Worm (Caenorhabditis elegans): Measurements from ENCODE around the gene ilys-5.

Gene ilys-5

ce11 chrX:6536701-6537279 is at the start of gene ilys-5:
ilys-5 (minus strand) TSS chrX:6536840.
- no peak for TF ChIP-seq tbx-37 (GFP tag; conservative IDR thresholded peaks at IDR 0.05)

ce11 chrX:6583385-6583784 is 46.7 kb upstream of the ilys-5 start:
- TF ChIP-seq hnd-1 (tag; optimal IDR thresholded peaks at IDR 0.05), result no peak
- no peak for TF ChIP-seq ceh-13 (GFP tag; optimal IDR thresholded peaks at IDR 0.05)

- TF ChIP-seq ceh-13 (GFP tag; optimal IDR thresholded peaks at IDR 0.05) (no peak), F13C5.2 (tag; optimal IDR thresholded peaks at IDR 0.05) (no peak), tbx-11 (GFP tag; IDR thresholded peaks at IDR 0.05) (no peak), flt-1 (GFP tag; IDR thresholded peaks at IDR 0.05) (no peak), aly-1 (tag; optimal IDR thresholded peaks at IDR 0.05) (no peak), hmbx-1 (tag; optimal IDR thresholded peaks at IDR 0.05) (no peak)
Observed at ce11 chrX:6575992-6576391, 39.4 kb upstream of the ilys-5 start.

- no peak for TF ChIP-seq tbx-37 (GFP tag; conservative IDR thresholded peaks at IDR 0.05)
- TF ChIP-seq hmg-4 (GFP tag; optimal IDR thresholded peaks at IDR 0.05), result no peak
- TF ChIP-seq tbx-11 (GFP tag; IDR thresholded peaks at IDR 0.05), result no peak
- TF ChIP-seq flt-1 (GFP tag; IDR thresholded peaks at IDR 0.05), result no peak
- TF ChIP-seq ceh-36 (tag; optimal IDR thresholded peaks at IDR 0.05), result no peak
- no peak for TF ChIP-seq B0310.2 (tag; optimal IDR thresholded peaks at IDR 0.05)
- TF ChIP-seq F13C5.2 (tag; optimal IDR thresholded peaks at IDR 0.05), result no peak
- no peak for TF ChIP-seq pes-1 (GFP tag; IDR thresholded peaks at IDR 0.05)
- TF ChIP-seq ets-7 (tag; optimal IDR thresholded peaks at IDR 0.05), result no peak
- no peak for TF ChIP-seq ceh-13 (GFP tag; optimal IDR thresholded peaks at IDR 0.05)
- no peak for TF ChIP-seq ama-1 (optimal IDR thresholded peaks at IDR 0.05)
- no peak for TF ChIP-seq aly-1 (tag; optimal IDR thresholded peaks at IDR 0.05)
Observed at ce11 chrX:6572987-6573386, 36.3 kb upstream of the ilys-5 start.

ce11 chrX:6569624-6570023 is 33.0 kb upstream of the ilys-5 start, which contains the start of gene dop-3:
dop-3 (minus strand) TSS chrX:6569724.
- TF ChIP-seq tbx-37 (GFP tag; conservative IDR thresholded peaks at IDR 0.05), result no peak
- TF ChIP-seq flt-1 (GFP tag; IDR thresholded peaks at IDR 0.05), result no peak
- no peak for TF ChIP-seq hmbx-1 (tag; optimal IDR thresholded peaks at IDR 0.05)
- no peak for TF ChIP-seq sea-1 (GFP tag; conservative IDR thresholded peaks at IDR 0.05)
- no peak for TF ChIP-seq tbx-11 (GFP tag; IDR thresholded peaks at IDR 0.05)
- no peak for TF ChIP-seq hmg-4 (GFP tag; optimal IDR thresholded peaks at IDR 0.05)
- TF ChIP-seq aly-1 (tag; optimal IDR thresholded peaks at IDR 0.05), result no peak
- TF ChIP-seq ets-7 (tag; optimal IDR thresholded peaks at IDR 0.05), result no peak
- no peak for TF ChIP-seq hnd-1 (tag; optimal IDR thresholded peaks at IDR 0.05)
- TF ChIP-seq scrt-1 (GFP tag; IDR thresholded peaks at IDR 0.05), result no peak
- no peak for TF ChIP-seq pes-1 (GFP tag; IDR thresholded peaks at IDR 0.05)
- TF ChIP-seq ceh-36 (tag; optimal IDR thresholded peaks at IDR 0.05), result no peak
- no peak for TF ChIP-seq F13C5.2 (tag; optimal IDR thresholded peaks at IDR 0.05)
- TF ChIP-seq tra-4 (tag; optimal IDR thresholded peaks at IDR 0.05), result no peak
- no peak for TF ChIP-seq ceh-13 (GFP tag; optimal IDR thresholded peaks at IDR 0.05)
- TF ChIP-seq ama-1 (optimal IDR thresholded peaks at IDR 0.05), result no peak
- TF ChIP-seq B0310.2 (tag; optimal IDR thresholded peaks at IDR 0.05), result no peak

ce11 chrX:6562378-6562856 is 25.8 kb upstream of the ilys-5 start, which contains the start of gene aaim-1:
aaim-1 (minus strand) TSS chrX:6562428.
- no peak for TF ChIP-seq flt-1 (GFP tag; IDR thresholded peaks at IDR 0.05)

ce11 chrX:6560495-6560894 is 23.9 kb upstream of the ilys-5 start:
- TF ChIP-seq hnd-1 (tag; optimal IDR thresholded peaks at IDR 0.05) (no peak), B0310.2 (tag; optimal IDR thresholded peaks at IDR 0.05) (no peak), ceh-13 (GFP tag; optimal IDR thresholded peaks at IDR 0.05) (no peak), F13C5.2 (tag; optimal IDR thresholded peaks at IDR 0.05) (no peak), ceh-36 (tag; optimal IDR thresholded peaks at IDR 0.05) (no peak), sea-1 (GFP tag; conservative IDR thresholded peaks at IDR 0.05) (no peak), tbx-11 (GFP tag; IDR thresholded peaks at IDR 0.05) (no peak), aly-1 (tag; optimal IDR thresholded peaks at IDR 0.05) (no peak), scrt-1 (GFP tag; IDR thresholded peaks at IDR 0.05) (no peak), flt-1 (GFP tag; IDR thresholded peaks at IDR 0.05) (no peak), tbx-37 (GFP tag; conservative IDR thresholded peaks at IDR 0.05) (no peak), pes-1 (GFP tag; IDR thresholded peaks at IDR 0.05) (no peak)

ce11 chrX:6553634-6554033 is 17.0 kb upstream of the ilys-5 start:
- no peak for TF ChIP-seq F13C5.2 (tag; optimal IDR thresholded peaks at IDR 0.05)

ce11 chrX:6552806-6553337 is 16.2 kb upstream of the ilys-5 start, which contains the start of gene svh-2:
svh-2 (plus strand) TSS chrX:6553287.
- TF ChIP-seq F13C5.2 (tag; optimal IDR thresholded peaks at IDR 0.05), result no peak

All from whole organism, early embryonic.